Worm (Caenorhabditis elegans) whole organism, dauer: ENCODE results near the gene rpac-40.

Experiments used
- unc-62 ChIP-seq: sonication (generic microtip); optimal IDR thresholded peaks from 2 replicates; lab custom pipeline; 2017; ENCODE audit warnings: missing biosample characterization, missing genetic modification reagents, missing genetic modification characterization

rpac-40 gene

ce11 chrV:4199185-4199584 is at the start of gene rpac-40:
Gene rpac-40 (plus strand): TSS chrV:4199485.
- no peak for TF ChIP-seq unc-62 (GFP tag; lab: Kevin White, UChicago)

- TF ChIP-seq unc-62 (GFP tag; lab: Kevin White, UChicago), result no peak
These were observed 47.9 kb upstream of the rpac-40 start for ce11 chrV:4151400-4151799.

- no peak for TF ChIP-seq unc-62 (GFP tag; lab: Kevin White, UChicago)
These were observed 47.1 kb upstream of the rpac-40 start, which contains the start of gene Y45G5AM.6 for ce11 chrV:4152200-4152599. Gene Y45G5AM.6 (minus strand): TSS chrV:4152300.

- no peak for TF ChIP-seq unc-62 (GFP tag; lab: Kevin White, UChicago)
These were observed 42.0 kb upstream of the rpac-40 start for ce11 chrV:4157291-4157690.

- no peak for TF ChIP-seq unc-62 (GFP tag; lab: Kevin White, UChicago)
These were observed 39.2 kb upstream of the rpac-40 start, which contains the start of gene Y45G5AM.5 for ce11 chrV:4160086-4160485. Gene Y45G5AM.5 (plus strand): TSS chrV:4160386.

- no peak for TF ChIP-seq unc-62 (GFP tag; lab: Kevin White, UChicago)
These were observed 36.4 kb upstream of the rpac-40 start, which contains the start of gene Y45G5AM.4 for ce11 chrV:4162922-4163321. Gene Y45G5AM.4 (plus strand): TSS chrV:4163222.

ce11 chrV:4164504-4164959 is 34.8 kb upstream of the rpac-40 start, which contains the start of gene Y45G5AM.3:
Gene Y45G5AM.3 (plus strand): TSS chrV:4164554.
- no peak for TF ChIP-seq unc-62 (GFP tag; lab: Kevin White, UChicago)

ce11 chrV:4168045-4168444 is 31.2 kb upstream of the rpac-40 start:
- TF ChIP-seq unc-62 (GFP tag; lab: Kevin White, UChicago), result no peak

ce11 chrV:4169658-4170057 is 29.6 kb upstream of the rpac-40 start:
- TF ChIP-seq unc-62 (GFP tag; lab: Kevin White, UChicago), result no peak

ce11 chrV:4170138-4170537 is 29.1 kb upstream of the rpac-40 start, which contains the start of gene Y45G5AM.7:
Gene Y45G5AM.7 (minus strand): TSS chrV:4170238.
- TF ChIP-seq unc-62 (GFP tag; lab: Kevin White, UChicago), result no peak

ce11 chrV:4175624-4176023 is 23.7 kb upstream of the rpac-40 start, which contains the start of the genes coh-4 and pid-5:
Gene coh-4 (minus strand): TSS chrV:4175640.
Gene pid-5 (plus strand): TSS chrV:4175882.
- no peak for TF ChIP-seq unc-62 (GFP tag; lab: Kevin White, UChicago)

- no peak for TF ChIP-seq unc-62 (GFP tag; lab: Kevin White, UChicago)
These were observed 18.0 kb upstream of the rpac-40 start for ce11 chrV:4181272-4181671.

ce11 chrV:4181727-4182126 is 17.6 kb upstream of the rpac-40 start:
- no peak for TF ChIP-seq unc-62 (GFP tag; lab: Kevin White, UChicago)

ce11 chrV:4182546-4182945 is 16.7 kb upstream of the rpac-40 start:
- no peak for TF ChIP-seq unc-62 (GFP tag; lab: Kevin White, UChicago)

- no peak for TF ChIP-seq unc-62 (GFP tag; lab: Kevin White, UChicago)
These were observed 13.4 kb upstream of the rpac-40 start for ce11 chrV:4185885-4186284.

- TF ChIP-seq unc-62 (GFP tag; lab: Kevin White, UChicago), result no peak
These were observed 12.7 kb upstream of the rpac-40 start for ce11 chrV:4186453-4187143.

- TF ChIP-seq unc-62 (GFP tag; lab: Kevin White, UChicago), result no peak
These were observed 12.2 kb upstream of the rpac-40 start, which contains the start of gene nhr-114 for ce11 chrV:4187144-4187485. Gene nhr-114 (plus strand): TSS chrV:4187202.
